Fruit fly (Drosophila melanogaster): ENCODE results near the gene CG4497.

dm6 chr2L:7240964-7241363 lies 46.6 kb upstream of the CG4497 start:
- no peak for TF ChIP-seq Hnf4 (GFP tag; optimal IDR thresholded peaks at IDR 0.05)
- TF ChIP-seq psq (GFP tag; optimal IDR thresholded peaks at IDR 0.05): no peak
- no peak for TF ChIP-seq usp (GFP tag; optimal IDR thresholded peaks at IDR 0.05)
- no peak for TF ChIP-seq fru (GFP tag; optimal IDR thresholded peaks at IDR 0.05)
- no peak for TF ChIP-seq h (GFP tag; optimal IDR thresholded peaks at IDR 0.05)
- no peak for TF ChIP-seq ey (GFP tag; optimal IDR thresholded peaks at IDR 0.05)
- no peak for TF ChIP-seq Dfd (GFP tag; optimal IDR thresholded peaks at IDR 0.05)
- TF ChIP-seq Hr78 (GFP tag; optimal IDR thresholded peaks at IDR 0.05): no peak
- no peak for TF ChIP-seq woc (GFP tag; optimal IDR thresholded peaks at IDR 0.05)
- no peak for TF ChIP-seq lola (GFP tag; optimal IDR thresholded peaks at IDR 0.05)
- no peak for TF ChIP-seq Rel (GFP tag; optimal IDR thresholded peaks at IDR 0.05)
- no peak for TF ChIP-seq Rel (tag; optimal IDR thresholded peaks at IDR 0.05)
- no peak for TF ChIP-seq dsf (GFP tag; optimal IDR thresholded peaks at IDR 0.05; ENCODE audit: borderline replicate concordance)
- TF ChIP-seq Myc (optimal IDR thresholded peaks at IDR 0.05): no peak
